Fruit fly (Drosophila melanogaster): Measurements from ENCODE around the gene MED24.

MED24 gene

dm6 chr3L:8197779-8198279 is 6.8 kb downstream of the MED24 start, which contains the start of the genes UbcE2M and Dhps (continued):
- TF ChIP-seq toy (GFP tag; IDR thresholded peaks at IDR 0.05) (no peak), CG12769 (tag; optimal IDR thresholded peaks at IDR 0.05) (no peak), CG1647 (GFP tag; optimal IDR thresholded peaks at IDR 0.05) (peak; percentile 9), Vsx1 (GFP tag; optimal IDR thresholded peaks at IDR 0.05) (no peak), seq (GFP tag; IDR thresholded peaks at IDR 0.05) (0 out of 2 replicates have a peak, but pooled peaks have one; percentile 26), CG13123 (GFP tag; optimal IDR thresholded peaks at IDR 0.05) (peak; percentile 59), kay (GFP tag; optimal IDR thresholded peaks at IDR 0.05) (peak; percentile 47), eyg (GFP tag; optimal IDR thresholded peaks at IDR 0.05) (peak; percentile 36), CG13296 (GFP tag; optimal IDR thresholded peaks at IDR 0.05) (peak; percentile 72), Ptx1 (GFP tag; IDR thresholded peaks at IDR 0.05) (peak; percentile 73), Rfx (GFP tag; IDR thresholded peaks at IDR 0.05) (peak; percentile 87), danr (GFP tag; IDR thresholded peaks at IDR 0.05) (no peak), rib (GFP tag; IDR thresholded peaks at IDR 0.05) (no peak), CG4820 (GFP tag; optimal IDR thresholded peaks at IDR 0.05) (peak; percentile 67), ase (GFP tag; IDR thresholded peaks at IDR 0.05) (peak; percentile 38; the same call in 1 of the 3 replicates), eve (GFP tag; optimal IDR thresholded peaks at IDR 0.05) (no peak), CG12942 (GFP tag; optimal IDR thresholded peaks at IDR 0.05) (peak; percentile 53), CG2202 (tag; optimal IDR thresholded peaks at IDR 0.05) (no peak), CG10366 (GFP tag; IDR thresholded peaks at IDR 0.05) (peak; percentile 41; the same call in 1 of the 2 replicates), Atf6 (GFP tag; IDR thresholded peaks at IDR 0.05) (no peak), CG11085 (GFP tag; IDR thresholded peaks at IDR 0.05) (peak; percentile 60; the same call in 1 of the 2 replicates), CG14667 (GFP tag; IDR thresholded peaks at IDR 0.05) (peak; percentile 60), CG42726 (GFP tag; IDR thresholded peaks at IDR 0.05; ENCODE audit: partially characterized antibody) (peak; percentile 53), vnd (GFP tag; IDR thresholded peaks at IDR 0.05; ENCODE audit: partially characterized antibody) (peak; percentile 67), CG32767 (GFP tag; IDR thresholded peaks at IDR 0.05) (no peak), lab (GFP tag; optimal IDR thresholded peaks at IDR 0.05) (no peak), sens-2 (GFP tag; IDR thresholded peaks at IDR 0.05) (0 out of 2 replicates have a peak, but pooled peaks have one; percentile 32), CG1233 (GFP tag; optimal IDR thresholded peaks at IDR 0.05) (peak; percentile 68), bbx (GFP tag; IDR thresholded peaks at IDR 0.05; ENCODE audit: partially characterized antibody) (peak; percentile 81), hth (optimal IDR thresholded peaks at IDR 0.05) (no peak), Atf3 (GFP tag; optimal IDR thresholded peaks at IDR 0.05) (peak; percentile 26), fd102C (GFP tag; optimal IDR thresholded peaks at IDR 0.05) (no peak), sim (GFP tag; IDR thresholded peaks at IDR 0.05) (no peak), Hand (GFP tag; optimal IDR thresholded peaks at IDR 0.05) (peak; percentile 19), Neu2 (GFP tag; optimal IDR thresholded peaks at IDR 0.05; ENCODE audit: borderline replicate concordance) (no peak), CG6254 (GFP tag; optimal IDR thresholded peaks at IDR 0.05) (peak; percentile 20), chn (GFP tag; optimal IDR thresholded peaks at IDR 0.05) (peak; percentile 41), MBD-R2 (GFP tag; IDR thresholded peaks at IDR 0.05) (peak; percentile 69; the same call in 1 of the 2 replicates), Mrtf (GFP tag; IDR thresholded peaks at IDR 0.05) (peak; percentile 59; the same call in 2 of the 3 replicates), zen2 (GFP tag; IDR thresholded peaks at IDR 0.05; ENCODE audit: partially characterized antibody) (peak; percentile 54; the same call in 1 of the 3 replicates), CG10431 (GFP tag; optimal IDR thresholded peaks at IDR 0.05) (peak; percentile 48), H2.0 (GFP tag; IDR thresholded peaks at IDR 0.05) (peak; percentile 54), gce (GFP tag; IDR thresholded peaks at IDR 0.05) (no peak), cas (GFP tag; IDR thresholded peaks at IDR 0.05) (no peak), Spps (tag; optimal IDR thresholded peaks at IDR 0.05) (peak; percentile 50), Nf-YC (tag; optimal IDR thresholded peaks at IDR 0.05) (no peak), CoRest (tag; optimal IDR thresholded peaks at IDR 0.05) (peak; percentile 92), Asciz (GFP tag; optimal IDR thresholded peaks at IDR 0.05) (no peak), lilli (GFP tag; optimal IDR thresholded peaks at IDR 0.05) (peak; percentile 66), NC2β (GFP tag; optimal IDR thresholded peaks at IDR 0.05) (peak; percentile 0), CG31441 (GFP tag; IDR thresholded peaks at IDR 0.05) (no peak)

All from whole organism, embryonic.